Fruit fly (Drosophila melanogaster): ENCODE results near the gene Meics.
A peak's percentile ranks its signal among the peaks of the same experiment; 100 is the strongest.

Gene Meics

dm6 chr3L:14004963-14005458 is 40.5 kb upstream of the Meics start (continued):
- TF ChIP-seq CG3838 (GFP tag; optimal IDR thresholded peaks at IDR 0.05): peak; percentile 82
- peak; percentile 95 for TF ChIP-seq esg (GFP tag; conservative IDR thresholded peaks at IDR 0.05)
- no peak for TF ChIP-seq z (GFP tag; IDR thresholded peaks at IDR 0.05)
- TF ChIP-seq CG14710 (tag; optimal IDR thresholded peaks at IDR 0.05): peak; percentile 85
- TF ChIP-seq NFAT (GFP tag; IDR thresholded peaks at IDR 0.05): peak; percentile 90
- peak; percentile 88 for TF ChIP-seq CG12104 (GFP tag; optimal IDR thresholded peaks at IDR 0.05)
- no peak for TF ChIP-seq CG34224 (GFP tag; IDR thresholded peaks at IDR 0.05; ENCODE audit: partially characterized antibody)
- 0 out of 3 replicates have a peak, but pooled peaks have one; percentile 12 for TF ChIP-seq knrl (GFP tag; IDR thresholded peaks at IDR 0.05; ENCODE audit: partially characterized antibody)
- peak; percentile 98 for TF ChIP-seq NfI (GFP tag; optimal IDR thresholded peaks at IDR 0.05)
- TF ChIP-seq zfh1 (GFP tag; IDR thresholded peaks at IDR 0.05): peak; percentile 94
- TF ChIP-seq CG7556 (GFP tag; optimal IDR thresholded peaks at IDR 0.05): peak; percentile 93
- TF ChIP-seq CG31441 (GFP tag; IDR thresholded peaks at IDR 0.05): peak; percentile 93
- peak; percentile 95 for TF ChIP-seq CG10209 (GFP tag; optimal IDR thresholded peaks at IDR 0.05)
- peak; percentile 91 for TF ChIP-seq Dip3 (GFP tag; optimal IDR thresholded peaks at IDR 0.05)
- TF ChIP-seq lola (GFP tag; optimal IDR thresholded peaks at IDR 0.05): peak in 1 of 3 experiments; percentile 77
- no peak for TF ChIP-seq ato (GFP tag; IDR thresholded peaks at IDR 0.05; ENCODE audit: partially characterized antibody)
- peak; percentile 86 for TF ChIP-seq peb (GFP tag; IDR thresholded peaks at IDR 0.05)
- peak; percentile 88 for TF ChIP-seq CG18476 (GFP tag; optimal IDR thresholded peaks at IDR 0.05)
- TF ChIP-seq CG3726 (GFP tag; IDR thresholded peaks at IDR 0.05): peak; percentile 82; the same call in 2 of the 3 replicates
- TF ChIP-seq CG14014 (GFP tag; IDR thresholded peaks at IDR 0.05): peak; percentile 96
- TF ChIP-seq CG7745 (tag; optimal IDR thresholded peaks at IDR 0.05): no peak
- peak; percentile 100 for TF ChIP-seq chinmo (GFP tag; IDR thresholded peaks at IDR 0.05; ENCODE audit: partially characterized antibody)
- TF ChIP-seq Six4 (GFP tag; optimal IDR thresholded peaks at IDR 0.05): peak; percentile 93
- TF ChIP-seq corto (GFP tag; optimal IDR thresholded peaks at IDR 0.05): peak; percentile 91
- peak; percentile 92 for TF ChIP-seq Bteb2 (GFP tag; optimal IDR thresholded peaks at IDR 0.05)
- peak; percentile 89 for TF ChIP-seq danr (GFP tag; IDR thresholded peaks at IDR 0.05)
- TF ChIP-seq gce (GFP tag; IDR thresholded peaks at IDR 0.05): peak; percentile 93
- peak; percentile 73 for TF ChIP-seq Sry-δ (GFP tag; optimal IDR thresholded peaks at IDR 0.05)
- TF ChIP-seq Kr (GFP tag; optimal IDR thresholded peaks at IDR 0.05): no peak
- no peak for TF ChIP-seq CG17568 (GFP tag; optimal IDR thresholded peaks at IDR 0.05)
- peak; percentile 95 for TF ChIP-seq Mes4 (GFP tag; optimal IDR thresholded peaks at IDR 0.05)
- no peak for TF ChIP-seq HLHmδ (GFP tag; optimal IDR thresholded peaks at IDR 0.05)
- TF ChIP-seq kay (GFP tag; optimal IDR thresholded peaks at IDR 0.05): peak; percentile 91
- peak; percentile 82 for TF ChIP-seq CG31365 (tag; optimal IDR thresholded peaks at IDR 0.05)
- TF ChIP-seq bowl (GFP tag; IDR thresholded peaks at IDR 0.05): peak; percentile 93
- peak; percentile 94 for TF ChIP-seq Oaz (GFP tag; IDR thresholded peaks at IDR 0.05)
- peak; percentile 76 for TF ChIP-seq CG31224 (GFP tag; IDR thresholded peaks at IDR 0.05)
- TF ChIP-seq Awh (GFP tag; IDR thresholded peaks at IDR 0.05): peak; percentile 87
- TF ChIP-seq CG17612 (GFP tag; IDR thresholded peaks at IDR 0.05): peak; percentile 85
- peak; percentile 95 for TF ChIP-seq ap (GFP tag; IDR thresholded peaks at IDR 0.05)
- TF ChIP-seq CG2678 (tag; optimal IDR thresholded peaks at IDR 0.05): peak; percentile 97
- peak; percentile 96 for TF ChIP-seq otp (GFP tag; IDR thresholded peaks at IDR 0.05)
- peak; percentile 93 for TF ChIP-seq CG10543 (GFP tag; optimal IDR thresholded peaks at IDR 0.05)
- peak; percentile 91 for TF ChIP-seq CG4730 (GFP tag; IDR thresholded peaks at IDR 0.05)
- peak; percentile 92 for TF ChIP-seq BtbVII (GFP tag; optimal IDR thresholded peaks at IDR 0.05)
- TF ChIP-seq CG14441 (GFP tag; IDR thresholded peaks at IDR 0.05): peak; percentile 98
- no peak for TF ChIP-seq hb (GFP tag; IDR thresholded peaks at IDR 0.05; ENCODE audit: partially characterized antibody)
- peak; percentile 94 for TF ChIP-seq CG33213 (GFP tag; optimal IDR thresholded peaks at IDR 0.05)
- TF ChIP-seq org-1 (GFP tag; optimal IDR thresholded peaks at IDR 0.05): peak; percentile 93
- peak; percentile 93 for TF ChIP-seq Dek (tag; optimal IDR thresholded peaks at IDR 0.05)

Measured in whole organism, embryonic.